Fruit fly (Drosophila melanogaster) whole organism, embryonic: ENCODE data around the gene SCaMC.
A peak's percentile ranks its signal among the peaks of the same experiment; 100 is the strongest.

Source experiments
- Ada2b ChIP-seq: fragments of 200-800 bp; sonication (Bioruptor generic); IDR thresholded peaks from 2 replicates; pipeline ENCODE4 v1.3.6; 2022; ENCODE audit warnings: missing biosample characterization, missing genetic modification characterization
- Blimp-1 ChIP-seq: fragments of 200-800 bp; sonication (Bioruptor generic); optimal IDR thresholded peaks from 3 replicates; lab custom pipeline; 2018; ENCODE audit warnings: missing biosample characterization, missing genetic modification characterization, mild to moderate bottlenecking, moderate library complexity, missing genetic modification reagents
- CG10431 ChIP-seq: fragments of 200-800 bp; sonication (Bioruptor generic); optimal IDR thresholded peaks from 3 replicates; lab custom pipeline; 2018; ENCODE audit warnings: missing biosample characterization, mild to moderate bottlenecking, missing genetic modification characterization
- CG10979 ChIP-seq: fragments of 200-800 bp; sonication (Bioruptor generic); optimal IDR thresholded peaks from 2 replicates; lab custom pipeline; 2018; ENCODE audit warnings: missing biosample characterization, mild to moderate bottlenecking, missing genetic modification characterization, moderate library complexity
- CG11247 ChIP-seq: fragments of 200-800 bp; sonication (Bioruptor generic); IDR thresholded peaks from 2 replicates; pipeline ENCODE4 v1.3.6; 2022; ENCODE audit warnings: missing biosample characterization, missing genetic modification characterization
- CG13775 ChIP-seq: fragments of 200-800 bp; sonication (Bioruptor generic); optimal IDR thresholded peaks from 3 replicates; lab custom pipeline; 2017; ENCODE audit warnings: missing biosample characterization, mild to moderate bottlenecking, missing genetic modification characterization
- CG13894 ChIP-seq: fragments of 200-800 bp; sonication (Bioruptor generic); optimal IDR thresholded peaks from 3 replicates; lab custom pipeline; 2018; ENCODE audit warnings: missing biosample characterization, mild to moderate bottlenecking, missing genetic modification characterization, moderate library complexity
- CG17328 ChIP-seq: fragments of 200-800 bp; sonication (Bioruptor generic); IDR thresholded peaks from 2 replicates; pipeline ENCODE4 v1.3.6; 2022; ENCODE audit warnings: missing biosample characterization, missing genetic modification characterization
- CG2712 ChIP-seq: fragments of 200-800 bp; optimal IDR thresholded peaks from 3 replicates; lab custom pipeline; 2019; ENCODE audit warnings: missing biosample characterization, mild to moderate bottlenecking, missing genetic modification characterization, moderate library complexity
- CG31441 ChIP-seq: fragments of 200-800 bp; sonication (Bioruptor generic); IDR thresholded peaks from 2 replicates; pipeline ENCODE4 v1.3.6; 2022; ENCODE audit warnings: missing biosample characterization, missing genetic modification characterization
- CG33557 ChIP-seq: fragments of 200-800 bp; sonication (Bioruptor generic); optimal IDR thresholded peaks from 2 replicates; lab custom pipeline; 2019; ENCODE audit warnings: missing biosample characterization, mild to moderate bottlenecking, missing genetic modification characterization, moderate library complexity
- CG6254 ChIP-seq: fragments of 200-800 bp; sonication (Bioruptor generic); optimal IDR thresholded peaks from 3 replicates; lab custom pipeline; 2017; ENCODE audit warnings: mild to moderate bottlenecking, missing biosample characterization, missing genetic modification reagents, missing genetic modification characterization
- CG8478 ChIP-seq: fragments of >200 bp; optimal IDR thresholded peaks from 2 replicates; lab custom pipeline; 2018
- CG8924 ChIP-seq: fragments of 200-800 bp; optimal IDR thresholded peaks from 3 replicates; lab custom pipeline; 2019; ENCODE audit warnings: missing biosample characterization, mild to moderate bottlenecking, missing genetic modification characterization, moderate library complexity
- Camta ChIP-seq: fragments of 200-800 bp; sonication (Bioruptor generic); optimal IDR thresholded peaks from 2 replicates; lab custom pipeline; 2016; ENCODE audit warnings: missing biosample characterization, missing genetic modification characterization
- CoRest ChIP-seq: fragments of 200-800 bp; sonication (Bioruptor generic); optimal IDR thresholded peaks from 3 replicates; lab custom pipeline; 2018; ENCODE audit warnings: missing biosample characterization, mild to moderate bottlenecking, missing genetic modification characterization, moderate library complexity
- D ChIP-seq, 2 experiments: fragments of 200-800 bp in 1 of 2; fragments of >200 bp in 1 of 2; sonication (Bioruptor generic) in 1 of 2; optimal IDR thresholded peaks; 2 replicates in 1 of 2; 3 replicates in 1 of 2; lab custom pipeline; 2017; ENCODE audit warnings: mild to moderate bottlenecking in 1 of 2, missing biosample characterization in 1 of 2, missing genetic modification characterization in 1 of 2, missing genetic modification reagents in 1 of 2
- D19A ChIP-seq: fragments of 200-800 bp; optimal IDR thresholded peaks from 3 replicates; lab custom pipeline; 2019; ENCODE audit warnings: missing biosample characterization, mild to moderate bottlenecking, missing genetic modification characterization, moderate library complexity
- Dek ChIP-seq: fragments of 200-800 bp; sonication (Bioruptor generic); optimal IDR thresholded peaks from 3 replicates; lab custom pipeline; 2019; ENCODE audit warnings: missing biosample characterization, mild to moderate bottlenecking, missing genetic modification characterization, moderate library complexity
- HLH4C ChIP-seq: fragments of 200-800 bp; sonication (Bioruptor generic); IDR thresholded peaks from 3 replicates; pipeline ENCODE4 v1.3.6; 2022; ENCODE audit warnings: missing biosample characterization, missing genetic modification characterization; ENCODE audit not compliant: partially characterized antibody
- Kr ChIP-seq: fragments of 200-800 bp; sonication (Bioruptor generic); optimal IDR thresholded peaks from 2 replicates; lab custom pipeline; 2017; ENCODE audit warnings: missing biosample characterization, mild to moderate bottlenecking, missing genetic modification characterization
- Optix ChIP-seq: fragments of 200-800 bp; sonication (Bioruptor generic); IDR thresholded peaks from 3 replicates; pipeline ENCODE4 v1.3.6; 2022; ENCODE audit warnings: missing biosample characterization, missing genetic modification characterization
- Ptx1 ChIP-seq: fragments of 200-800 bp; sonication (Bioruptor generic); IDR thresholded peaks from 2 replicates; pipeline ENCODE4 v1.3.6; 2022; ENCODE audit warnings: missing biosample characterization, missing genetic modification characterization
- Sox100B ChIP-seq: fragments of 200-800 bp; sonication (Bioruptor generic); optimal IDR thresholded peaks from 3 replicates; lab custom pipeline; 2018; ENCODE audit warnings: missing biosample characterization, mild to moderate bottlenecking, missing genetic modification characterization
- Ssrp ChIP-seq: fragments of 200-800 bp; sonication (Bioruptor generic); optimal IDR thresholded peaks from 2 replicates; lab custom pipeline; 2018; ENCODE audit warnings: missing biosample characterization, mild to moderate bottlenecking, missing genetic modification characterization, moderate library complexity
- Stat92E ChIP-seq, 3 experiments: fragments of >200 bp in 2 of 3; fragments of 200-800 bp in 1 of 3; sonication (Bioruptor generic) in 1 of 3; optimal IDR thresholded peaks; 2 replicates each; lab custom pipeline; 2017 to 2019; ENCODE audit warnings: missing biosample characterization in 3 of 3, missing genetic modification characterization in 3 of 3, mild to moderate bottlenecking in 1 of 3, moderate library complexity in 1 of 3
- Tbp ChIP-seq: fragments of >200 bp; optimal IDR thresholded peaks from 2 replicates; lab custom pipeline; 2018; ENCODE audit warnings: missing biosample characterization, missing genetic modification characterization
- Xrp1 ChIP-seq: fragments of 200-800 bp; sonication (Bioruptor generic); IDR thresholded peaks from 2 replicates; pipeline ENCODE4 v1.3.6; 2022; ENCODE audit warnings: missing biosample characterization, missing genetic modification characterization
- emc ChIP-seq: fragments of 200-800 bp; sonication (Bioruptor generic); optimal IDR thresholded peaks from 2 replicates; lab custom pipeline; 2016; ENCODE audit warnings: missing biosample characterization, missing genetic modification characterization
- ewg ChIP-seq: fragments of 200-800 bp; sonication (Bioruptor generic); optimal IDR thresholded peaks from 3 replicates; lab custom pipeline; 2017; ENCODE audit warnings: mild to moderate bottlenecking, missing biosample characterization, missing genetic modification reagents, missing genetic modification characterization
- fd96Cb ChIP-seq: fragments of 200-800 bp; sonication (Bioruptor generic); optimal IDR thresholded peaks from 2 replicates; lab custom pipeline; 2018; ENCODE audit warnings: missing biosample characterization, mild to moderate bottlenecking, missing genetic modification characterization, moderate library complexity
- gem ChIP-seq: fragments of 200-800 bp; sonication (Bioruptor generic); optimal IDR thresholded peaks from 2 replicates; lab custom pipeline; 2019; ENCODE audit warnings: missing biosample characterization, mild to moderate bottlenecking, missing genetic modification characterization, moderate library complexity
- grau ChIP-seq: fragments of 200-800 bp; optimal IDR thresholded peaks from 3 replicates; lab custom pipeline; 2019; ENCODE audit warnings: missing biosample characterization, mild to moderate bottlenecking, missing genetic modification characterization, moderate library complexity
- gsb ChIP-seq: fragments of 200-800 bp; sonication (Bioruptor generic); IDR thresholded peaks from 2 replicates; pipeline ENCODE4 v1.3.6; 2022; ENCODE audit warnings: missing biosample characterization, missing genetic modification characterization
- her ChIP-seq: fragments of 200-800 bp; sonication (Bioruptor generic); optimal IDR thresholded peaks from 2 replicates; lab custom pipeline; 2016; ENCODE audit warnings: missing biosample characterization, missing genetic modification characterization
- hkb ChIP-seq, 2 experiments: fragments of 200-800 bp in 1 of 2; fragments of >200 bp in 1 of 2; sonication (Bioruptor generic) in 1 of 2; IDR thresholded peaks in 1 of 2; optimal IDR thresholded peaks in 1 of 2; 2 replicates each; pipeline versions ENCODE4 v1.3.6 to Lab custom; 2017 to 2022; ENCODE audit warnings: missing biosample characterization in 1 of 2, missing genetic modification characterization in 1 of 2
- kay ChIP-seq: fragments of 200-800 bp; sonication (Bioruptor generic); optimal IDR thresholded peaks from 2 replicates; lab custom pipeline; 2016; ENCODE audit warnings: missing biosample characterization, missing genetic modification characterization
- lola ChIP-seq, 3 experiments: fragments of >200 bp in 2 of 3; fragments of 200-800 bp in 1 of 3; sonication (Bioruptor generic) in 1 of 3; optimal IDR thresholded peaks; 2 replicates each; lab custom pipeline; 2017 to 2019; ENCODE audit warnings: missing biosample characterization in 3 of 3, missing genetic modification characterization in 3 of 3, mild to moderate bottlenecking in 1 of 3, moderate library complexity in 1 of 3
- org-1 ChIP-seq: fragments of 200-800 bp; sonication (Bioruptor generic); optimal IDR thresholded peaks from 2 replicates; lab custom pipeline; 2017; ENCODE audit warnings: missing biosample characterization, missing genetic modification characterization
- prd ChIP-seq, 3 experiments: fragments of >200 bp in 2 of 3; fragments of 200-800 bp in 1 of 3; sonication (Bioruptor generic) in 1 of 3; optimal IDR thresholded peaks in 2 of 3; IDR thresholded peaks in 1 of 3; 2 replicates in 2 of 3; 3 replicates in 1 of 3; pipeline versions ENCODE4 v1.3.6 to Lab custom; 2017 to 2022; ENCODE audit warnings: missing biosample characterization in 1 of 3, missing genetic modification characterization in 1 of 3
- row ChIP-seq: fragments of 200-800 bp; sonication (Bioruptor generic); IDR thresholded peaks from 3 replicates; pipeline ENCODE4 v1.3.6; 2022; ENCODE audit warnings: missing biosample characterization, missing genetic modification characterization
- sisA ChIP-seq: fragments of 200-800 bp; sonication (Bioruptor generic); IDR thresholded peaks from 2 replicates; pipeline ENCODE4 v1.3.6; 2022; ENCODE audit warnings: missing biosample characterization, missing genetic modification characterization
- tll ChIP-seq, 2 experiments: fragments of 200-800 bp in 1 of 2; fragments of >200 bp in 1 of 2; sonication (Bioruptor generic) in 1 of 2; optimal IDR thresholded peaks; 2 replicates each; lab custom pipeline; 2017 to 2019; ENCODE audit warnings: missing biosample characterization in 2 of 2, missing genetic modification characterization in 2 of 2, mild to moderate bottlenecking in 1 of 2, moderate library complexity in 1 of 2
- trem ChIP-seq: fragments of 200-800 bp; optimal IDR thresholded peaks from 3 replicates; lab custom pipeline; 2019; ENCODE audit warnings: missing biosample characterization, mild to moderate bottlenecking, missing genetic modification characterization, moderate library complexity
- twi ChIP-seq: fragments of 200-800 bp; optimal IDR thresholded peaks from 2 replicates; lab custom pipeline; 2019; ENCODE audit warnings: missing biosample characterization, mild to moderate bottlenecking, missing genetic modification characterization, moderate library complexity
- unpg ChIP-seq: fragments of 200-800 bp; sonication (Bioruptor generic); optimal IDR thresholded peaks from 3 replicates; lab custom pipeline; 2018; ENCODE audit warnings: missing biosample characterization, mild to moderate bottlenecking, missing genetic modification characterization, moderate library complexity
- wdn ChIP-seq: fragments of 200-800 bp; sonication (Bioruptor generic); IDR thresholded peaks from 2 replicates; pipeline ENCODE4 v1.3.6; 2022; ENCODE audit warnings: missing biosample characterization, missing genetic modification characterization
- zfh2 ChIP-seq: fragments of 200-800 bp; sonication (Bioruptor generic); optimal IDR thresholded peaks from 2 replicates; lab custom pipeline; 2016; ENCODE audit warnings: missing biosample characterization, missing genetic modification characterization

SCaMC gene

dm6 chr3L:12444040-12444439, 29.4 kb upstream of the SCaMC start:
- no peak for TF ChIP-seq Tbp
- no peak for TF ChIP-seq tll (GFP tag; optimal IDR thresholded peaks at IDR 0.05; lab: Kevin White, UChicago)
- TF ChIP-seq CG8924 (tag; lab: Kevin White, UChicago) = peak; percentile 41
- no peak for TF ChIP-seq CG13894 (tag; lab: Kevin White, UChicago)
- no peak for TF ChIP-seq HLH4C
- TF ChIP-seq Ada2b = no peak
- peak; percentile 22; the same call in 1 of the 3 replicates for TF ChIP-seq row (GFP tag; lab: Robert Waterston, UW)
- TF ChIP-seq sisA = no peak
- TF ChIP-seq lola (GFP tag; optimal IDR thresholded peaks at IDR 0.05; lab: Kevin White, UChicago) = peak in 1 of 3 experiments; percentile 66
- peak; percentile 6 for TF ChIP-seq CG33557 (GFP tag; lab: Kevin White, UChicago)
- no peak for TF ChIP-seq Optix (GFP tag; lab: Robert Waterston, UW)
- TF ChIP-seq CoRest (tag; lab: Kevin White, UChicago) = peak; percentile 5
- peak; percentile 7 for TF ChIP-seq grau (tag; lab: Kevin White, UChicago)
- no peak for TF ChIP-seq twi (tag; lab: Kevin White, UChicago)
- no peak for TF ChIP-seq ewg (GFP tag; lab: Kevin White, UChicago)
- TF ChIP-seq CG10979 (tag; lab: Kevin White, UChicago) = peak; percentile 83
- peak; percentile 69 for TF ChIP-seq CG2712 (tag; lab: Kevin White, UChicago)
- TF ChIP-seq Camta (GFP tag; lab: Kevin White, UChicago) = no peak
- TF ChIP-seq gem (tag; lab: Kevin White, UChicago) = peak; percentile 37
- TF ChIP-seq zfh2 = no peak
- TF ChIP-seq org-1 (GFP tag; lab: Kevin White, UChicago) = no peak
- no peak for TF ChIP-seq wdn (GFP tag; lab: Robert Waterston, UW)
- no peak for TF ChIP-seq D (optimal IDR thresholded peaks at IDR 0.05; lab: Kevin White, UChicago)
- peak; percentile 72 for TF ChIP-seq D (GFP tag; optimal IDR thresholded peaks at IDR 0.05; lab: Kevin White, UChicago)
- TF ChIP-seq Ptx1 = no peak
- no peak for TF ChIP-seq prd (optimal IDR thresholded peaks at IDR 0.05; lab: Kevin White, UChicago)
- TF ChIP-seq prd (GFP tag; IDR thresholded peaks at IDR 0.05; lab: Robert Waterston, UW) = 0 out of 3 replicates have a peak, but pooled peaks have one; percentile 13
- TF ChIP-seq CG13775 (GFP tag; lab: Kevin White, UChicago) = no peak
- no peak for TF ChIP-seq CG11247 (GFP tag; lab: Robert Waterston, UW)
- peak in 1 of 3 experiments; percentile 13 for TF ChIP-seq Stat92E (GFP tag; optimal IDR thresholded peaks at IDR 0.05; lab: Kevin White, UChicago)
- no peak for TF ChIP-seq CG10431 (GFP tag; lab: Kevin White, UChicago)
- peak; percentile 38 for TF ChIP-seq Sox100B (GFP tag; lab: Kevin White, UChicago)
- TF ChIP-seq CG31441 = 0 out of 2 replicates have a peak, but pooled peaks have one; percentile 39
- TF ChIP-seq kay = no peak
- no peak for TF ChIP-seq CG8478 (lab: Kevin White, UChicago)
- no peak for TF ChIP-seq Kr (GFP tag; lab: Kevin White, UChicago)
- TF ChIP-seq D19A (tag; lab: Kevin White, UChicago) = peak; percentile 15
- peak; percentile 63 for TF ChIP-seq CG6254 (GFP tag; lab: Kevin White, UChicago)
- no peak for TF ChIP-seq gsb (GFP tag; lab: Robert Waterston, UW)
- peak; percentile 26; the same call in 1 of the 2 replicates for TF ChIP-seq CG17328
- TF ChIP-seq fd96Cb (tag; lab: Kevin White, UChicago) = peak; percentile 54
- peak; percentile 21 for TF ChIP-seq Ssrp (tag; lab: Kevin White, UChicago)
- TF ChIP-seq Xrp1 (GFP tag; lab: Robert Waterston, UW) = peak; percentile 39; the same call in 1 of the 2 replicates
- no peak for TF ChIP-seq Dek (tag; lab: Kevin White, UChicago)
- no peak for TF ChIP-seq trem (tag; lab: Kevin White, UChicago)
- no peak for TF ChIP-seq unpg
- no peak for TF ChIP-seq hkb (optimal IDR thresholded peaks at IDR 0.05; lab: Kevin White, UChicago)
- TF ChIP-seq hkb (GFP tag; IDR thresholded peaks at IDR 0.05; lab: Robert Waterston, UW) = no peak
- peak; percentile 49 for TF ChIP-seq Blimp-1 (GFP tag; lab: Kevin White, UChicago)
- no peak for TF ChIP-seq her (GFP tag; lab: Kevin White, UChicago)
- no peak for TF ChIP-seq emc (GFP tag; lab: Kevin White, UChicago)
